Worm (Caenorhabditis elegans) whole organism, early embryonic: Measurements from ENCODE around the gene C44H4.4.

Experiments
- B0310.2 ChIP-seq: sonication (generic microtip); optimal IDR thresholded peaks from 2 replicates; lab custom pipeline; 2016; ENCODE audit warnings: mild to moderate bottlenecking, missing genetic modification characterization, missing compliant biosample characterization
- F13C5.2 ChIP-seq: sonication (generic microtip); optimal IDR thresholded peaks from 2 replicates; lab custom pipeline; 2017; ENCODE audit warnings: mild to moderate bottlenecking, missing genetic modification characterization, inconsistent platforms, missing compliant biosample characterization
- aly-1 ChIP-seq: sonication (generic microtip); optimal IDR thresholded peaks from 2 replicates; lab custom pipeline; 2016; ENCODE audit warnings: missing genetic modification characterization, missing compliant biosample characterization
- ama-1 ChIP-seq: fragments of 150-350 bp; optimal IDR thresholded peaks from 2 replicates; lab custom pipeline; 2014
- ceh-13 ChIP-seq: fragments of 200-800 bp; sonication (Bioruptor generic); optimal IDR thresholded peaks from 2 replicates; lab custom pipeline; 2018; ENCODE audit warnings: mild to moderate bottlenecking, missing genetic modification characterization, missing compliant biosample characterization
- ceh-36 ChIP-seq: sonication (generic microtip); optimal IDR thresholded peaks from 2 replicates; lab custom pipeline; 2016; ENCODE audit warnings: missing genetic modification characterization, inconsistent platforms, missing compliant biosample characterization
- ets-7 ChIP-seq: sonication (generic microtip); optimal IDR thresholded peaks from 2 replicates; lab custom pipeline; 2016; ENCODE audit warnings: missing genotype, missing genetic modification characterization, missing compliant biosample characterization
- flt-1 ChIP-seq: fragments of 200-800 bp; sonication (Bioruptor generic); IDR thresholded peaks from 2 replicates; pipeline ENCODE4 v1.3.6; 2022; ENCODE audit warnings: missing genetic modification characterization, missing compliant biosample characterization
- hmbx-1 ChIP-seq: sonication (generic microtip); optimal IDR thresholded peaks from 2 replicates; lab custom pipeline; 2016; ENCODE audit warnings: mild to moderate bottlenecking, missing genetic modification characterization, missing compliant biosample characterization
- hmg-4 ChIP-seq: fragments of 200-800 bp; sonication (Bioruptor generic); optimal IDR thresholded peaks from 2 replicates; lab custom pipeline; 2018; ENCODE audit warnings: mild to moderate bottlenecking, missing genetic modification characterization, missing compliant biosample characterization
- hnd-1 ChIP-seq: sonication (generic microtip); optimal IDR thresholded peaks from 2 replicates; lab custom pipeline; 2016; ENCODE audit warnings: missing genetic modification characterization, missing compliant biosample characterization
- pes-1 ChIP-seq: fragments of 200-800 bp; sonication (Bioruptor generic); IDR thresholded peaks from 2 replicates; pipeline ENCODE4 v1.3.6; 2022; ENCODE audit warnings: missing genetic modification reagents, missing genetic modification characterization, missing compliant biosample characterization
- scrt-1 ChIP-seq: fragments of 200-800 bp; sonication (Bioruptor generic); IDR thresholded peaks from 2 replicates; pipeline ENCODE4 v1.3.6; 2022; ENCODE audit warnings: missing genetic modification characterization, missing compliant biosample characterization
- sea-1 ChIP-seq: fragments of 200-800 bp; sonication (Bioruptor generic); conservative IDR thresholded peaks from 2 replicates; pipeline ENCODE4 v1.3.6; 2022; ENCODE audit warnings: missing genetic modification characterization, missing compliant biosample characterization
- tbx-11 ChIP-seq: fragments of 200-800 bp; sonication (Bioruptor generic); IDR thresholded peaks from 2 replicates; pipeline ENCODE4 v1.3.6; 2022; ENCODE audit warnings: missing genetic modification characterization, missing compliant biosample characterization
- tbx-37 ChIP-seq: fragments of 200-800 bp; sonication (Bioruptor generic); conservative IDR thresholded peaks from 2 replicates; pipeline ENCODE4 v1.3.6; 2022; ENCODE audit warnings: missing genetic modification reagents, missing genetic modification characterization, missing compliant biosample characterization
- tra-4 ChIP-seq: sonication (generic microtip); optimal IDR thresholded peaks from 2 replicates; lab custom pipeline; 2017; ENCODE audit warnings: missing genetic modification characterization, missing compliant biosample characterization

The C44H4.4 gene

DNA sequence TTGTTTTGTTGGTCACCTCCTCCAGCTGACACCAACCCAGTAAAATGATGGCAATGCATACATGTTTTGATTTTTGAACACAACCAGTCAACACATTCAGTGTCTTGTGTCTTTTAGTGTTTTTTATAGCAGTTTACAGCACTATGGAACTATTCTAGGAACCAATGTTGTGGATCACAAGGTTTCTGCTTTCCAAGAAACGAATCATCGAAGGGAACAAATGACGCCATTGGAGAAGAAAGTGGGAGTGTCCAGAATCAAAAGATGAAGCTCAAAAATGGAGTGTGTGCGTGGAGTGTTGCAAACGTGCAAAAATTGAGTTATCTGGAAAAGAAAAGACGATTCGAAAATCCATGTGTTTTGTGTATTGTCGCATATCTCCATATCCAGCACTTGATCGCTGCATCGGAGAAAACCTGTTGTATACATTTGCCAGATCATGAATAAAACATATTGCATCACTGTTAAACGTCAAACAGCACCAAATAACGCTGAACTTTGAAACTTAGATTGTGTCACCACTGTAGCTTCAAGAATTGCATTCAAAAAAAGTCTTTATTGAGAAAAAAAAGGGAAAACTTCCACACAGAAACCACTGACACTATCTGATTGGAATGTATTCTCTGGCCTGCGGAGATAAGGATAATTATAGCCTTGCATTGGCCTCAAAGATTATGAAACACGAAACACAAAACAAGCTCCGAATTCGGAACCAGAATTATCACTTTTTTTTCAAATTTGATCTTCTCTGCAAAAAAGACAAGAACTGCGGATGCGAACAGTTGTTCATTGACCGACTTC lies 26.4 kb downstream of the C44H4.4 start:
- no peak for TF ChIP-seq ceh-36 (tag; lab: Kevin White, UChicago)
- TF ChIP-seq aly-1: no peak
- no peak for TF ChIP-seq B0310.2 (tag; lab: Kevin White, UChicago)
- no peak for TF ChIP-seq F13C5.2 (tag; lab: Kevin White, UChicago)
- TF ChIP-seq tbx-11 (GFP tag; lab: Robert Waterston, UW): no peak
- TF ChIP-seq ceh-13 (GFP tag; lab: Kevin White, UChicago): no peak
- no peak for TF ChIP-seq flt-1 (GFP tag; lab: Robert Waterston, UW)
- no peak for TF ChIP-seq ets-7
- no peak for TF ChIP-seq sea-1 (GFP tag; lab: Robert Waterston, UW)
- TF ChIP-seq hmg-4 (GFP tag; lab: Kevin White, UChicago): no peak
- TF ChIP-seq hnd-1 (tag; lab: Kevin White, UChicago): no peak
- TF ChIP-seq hmbx-1: no peak
- TF ChIP-seq tra-4: no peak
- no peak for TF ChIP-seq scrt-1 (GFP tag; lab: Robert Waterston, UW)
- no peak for TF ChIP-seq ama-1 (lab: Kevin White, UChicago)
- TF ChIP-seq pes-1 (GFP tag; lab: Robert Waterston, UW): no peak
- no peak for TF ChIP-seq tbx-37

DNA sequence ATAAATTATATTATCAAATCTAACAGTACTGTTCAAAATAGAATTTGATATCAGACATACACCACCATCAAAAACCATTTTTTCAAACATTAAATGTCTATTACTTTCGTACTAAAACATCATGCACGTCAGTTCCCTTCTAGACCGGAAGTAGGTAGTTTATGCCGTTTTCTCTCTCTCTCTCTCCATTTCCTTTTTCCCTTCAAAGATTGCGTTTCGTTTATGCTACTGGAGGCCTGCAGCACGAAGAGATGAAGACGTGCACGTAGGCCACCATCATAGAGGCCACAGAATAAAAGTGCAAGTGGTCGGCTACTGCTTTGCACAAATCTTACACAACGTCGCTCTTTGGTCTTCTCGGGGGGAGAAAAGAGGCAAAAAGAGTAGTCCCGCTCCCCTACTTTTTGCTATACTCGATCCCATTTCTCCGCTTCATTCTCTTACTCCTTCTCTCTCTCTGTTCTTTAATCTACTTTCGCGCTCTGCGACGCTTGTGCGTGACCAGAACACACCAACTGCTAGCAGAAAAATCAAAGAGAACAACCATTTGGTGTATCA lies 27.4 kb downstream of the C44H4.4 start:
- peak; percentile 12 for TF ChIP-seq F13C5.2 (tag; lab: Kevin White, UChicago)
- no peak for TF ChIP-seq ets-7

DNA sequence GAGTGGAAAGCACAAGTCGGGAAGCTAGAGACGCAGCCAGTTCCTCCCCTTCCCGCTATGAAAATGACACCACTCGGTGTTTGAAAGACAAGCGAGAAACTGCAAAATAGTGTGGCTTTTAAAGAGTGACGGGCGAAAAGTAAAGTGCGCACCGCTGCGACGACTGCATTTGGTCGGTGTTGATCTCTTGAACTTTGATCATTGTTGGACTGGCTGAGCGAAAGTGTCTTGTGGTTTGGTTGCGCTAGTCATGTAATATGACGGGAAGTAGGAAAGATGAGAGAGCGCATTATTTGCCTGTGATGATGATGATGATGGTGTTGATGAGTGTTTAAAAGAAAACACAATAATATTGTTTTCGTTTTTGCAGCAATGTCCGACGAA lies 28.6 kb downstream of the C44H4.4 start:
- TF ChIP-seq pes-1 (GFP tag; lab: Robert Waterston, UW) (no peak), F13C5.2 (tag; lab: Kevin White, UChicago) (peak; percentile 34)

ce11 chrX:14559519-14560296 lies 29.2 kb downstream of the C44H4.4 start:
- TF ChIP-seq pes-1 (GFP tag; lab: Robert Waterston, UW) (no peak), scrt-1 (GFP tag; lab: Robert Waterston, UW) (no peak), F13C5.2 (tag; lab: Kevin White, UChicago) (no peak), sea-1 (GFP tag; lab: Robert Waterston, UW) (no peak), flt-1 (GFP tag; lab: Robert Waterston, UW) (no peak), hmbx-1 (no peak), tbx-11 (GFP tag; lab: Robert Waterston, UW) (no peak), B0310.2 (tag; lab: Kevin White, UChicago) (no peak), ceh-13 (GFP tag; lab: Kevin White, UChicago) (no peak), ama-1 (lab: Kevin White, UChicago) (no peak)

ce11 chrX:14559084-14559483 lies 29.8 kb downstream of the C44H4.4 start:
- TF ChIP-seq ets-7 (no peak), tbx-11 (GFP tag; lab: Robert Waterston, UW) (no peak), tra-4 (no peak), ceh-13 (GFP tag; lab: Kevin White, UChicago) (no peak), flt-1 (GFP tag; lab: Robert Waterston, UW) (no peak), hnd-1 (tag; lab: Kevin White, UChicago) (no peak), F13C5.2 (tag; lab: Kevin White, UChicago) (no peak)

DNA sequence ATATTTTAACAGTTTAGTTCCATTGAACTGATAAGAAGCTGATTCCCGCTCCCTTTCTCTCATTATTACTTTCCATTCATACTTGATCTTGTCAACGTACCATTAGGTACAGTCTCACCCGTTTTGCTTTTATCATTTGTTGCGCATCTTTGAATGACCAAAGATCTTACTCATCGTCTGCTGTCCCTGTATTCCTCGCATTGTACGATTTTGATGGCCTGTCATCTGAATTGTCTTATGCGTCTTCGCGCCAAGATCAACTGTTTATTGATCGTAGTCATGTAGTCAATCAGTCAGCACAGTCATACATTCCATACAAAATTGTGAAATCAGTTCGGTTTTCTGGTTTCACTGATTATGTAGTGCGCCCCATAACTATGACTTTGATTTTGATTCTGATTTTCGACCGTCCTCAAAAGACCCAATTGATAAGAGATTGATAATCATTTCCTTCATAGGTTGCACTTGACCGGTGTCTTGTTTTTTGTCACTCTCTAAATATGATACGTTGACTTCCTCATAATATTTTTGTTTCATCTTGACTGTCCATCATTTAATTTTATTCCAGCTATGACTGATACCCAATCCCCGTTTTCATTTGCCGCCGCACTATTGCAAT lies 30.9 kb downstream of the C44H4.4 start, which contains the start of gene nhr-3:
Gene nhr-3 (plus strand): TSS at position 569 of the 619 bp plus-strand sequence.
- TF ChIP-seq flt-1 (GFP tag; lab: Robert Waterston, UW) (no peak), aly-1 (no peak), tbx-11 (GFP tag; lab: Robert Waterston, UW) (no peak), tra-4 (no peak)

ce11 chrX:14557352-14557935 lies 31.5 kb downstream of the C44H4.4 start:
- no peak for TF ChIP-seq flt-1 (GFP tag; lab: Robert Waterston, UW)
- no peak for TF ChIP-seq aly-1
- TF ChIP-seq hmbx-1: no peak
- TF ChIP-seq F13C5.2 (tag; lab: Kevin White, UChicago): no peak
- TF ChIP-seq ceh-36 (tag; lab: Kevin White, UChicago): no peak
- TF ChIP-seq tra-4: no peak
- TF ChIP-seq scrt-1 (GFP tag; lab: Robert Waterston, UW): no peak
- no peak for TF ChIP-seq hmg-4 (GFP tag; lab: Kevin White, UChicago)
- no peak for TF ChIP-seq tbx-37
- TF ChIP-seq hnd-1 (tag; lab: Kevin White, UChicago): no peak
- TF ChIP-seq B0310.2 (tag; lab: Kevin White, UChicago): no peak
- TF ChIP-seq ets-7: no peak
- TF ChIP-seq pes-1 (GFP tag; lab: Robert Waterston, UW): no peak
- no peak for TF ChIP-seq ama-1 (lab: Kevin White, UChicago)
